Fruit fly (Drosophila melanogaster): ENCODE data around the gene C1GalTA.

Gene C1GalTA

dm6 chr2L:8949919-8950722 is 895 bp downstream of the C1GalTA start (continued):
- TF ChIP-seq ewg (GFP tag; optimal IDR thresholded peaks at IDR 0.05) (no peak), Fer3 (tag; optimal IDR thresholded peaks at IDR 0.05) (no peak), CG10321 (GFP tag; IDR thresholded peaks at IDR 0.05) (no peak), CG13296 (GFP tag; optimal IDR thresholded peaks at IDR 0.05) (no peak), Scr (GFP tag; IDR thresholded peaks at IDR 0.05; ENCODE audit: partially characterized antibody) (no peak), Antp (GFP tag; optimal IDR thresholded peaks at IDR 0.05) (no peak), exex (tag; optimal IDR thresholded peaks at IDR 0.05) (no peak), pnt (GFP tag; optimal IDR thresholded peaks at IDR 0.05) (no peak)

dm6 chr2L:8948650-8949049 is 2.4 kb downstream of the C1GalTA start:
- TF ChIP-seq CG10979 (tag; optimal IDR thresholded peaks at IDR 0.05) (no peak), grau (tag; optimal IDR thresholded peaks at IDR 0.05) (peak; percentile 51), Chrac-16 (GFP tag; optimal IDR thresholded peaks at IDR 0.05) (no peak), D19A (tag; optimal IDR thresholded peaks at IDR 0.05) (no peak), dati (GFP tag; IDR thresholded peaks at IDR 0.05) (no peak), Nf-YA (GFP tag; IDR thresholded peaks at IDR 0.05) (no peak), cas (GFP tag; IDR thresholded peaks at IDR 0.05) (no peak), chinmo (GFP tag; IDR thresholded peaks at IDR 0.05; ENCODE audit: partially characterized antibody) (no peak), usp (GFP tag; optimal IDR thresholded peaks at IDR 0.05) (no peak), Sin3A (optimal IDR thresholded peaks at IDR 0.05) (no peak), CG6813 (GFP tag; optimal IDR thresholded peaks at IDR 0.05) (no peak), CG15479 (GFP tag; optimal IDR thresholded peaks at IDR 0.05) (peak; percentile 21), row (GFP tag; IDR thresholded peaks at IDR 0.05) (0 out of 3 replicates have a peak, but pooled peaks have one; percentile 10), pb (GFP tag; optimal IDR thresholded peaks at IDR 0.05) (no peak), sens (GFP tag) (peak; percentile 57), CG6765 (GFP tag; optimal IDR thresholded peaks at IDR 0.05) (no peak), CG9932 (GFP tag; IDR thresholded peaks at IDR 0.05) (no peak), shn (GFP tag; optimal IDR thresholded peaks at IDR 0.05) (no peak), caup (GFP tag; optimal IDR thresholded peaks at IDR 0.05; ENCODE audit: severe bottlenecking) (no peak), Meics (GFP tag; optimal IDR thresholded peaks at IDR 0.05) (no peak), CG1024 (GFP tag; IDR thresholded peaks at IDR 0.05) (no peak), CG17328 (GFP tag; IDR thresholded peaks at IDR 0.05) (no peak), CG15269 (tag; optimal IDR thresholded peaks at IDR 0.05) (no peak), D19B (GFP tag; optimal IDR thresholded peaks at IDR 0.05) (peak; percentile 2), bsh (GFP tag; optimal IDR thresholded peaks at IDR 0.05) (no peak), Atf-2 (GFP tag; optimal IDR thresholded peaks at IDR 0.05) (no peak)

dm6 chr2L:8947989-8948388 is 3.0 kb downstream of the C1GalTA start:
- TF ChIP-seq NFAT (GFP tag; IDR thresholded peaks at IDR 0.05) (no peak), CG10543 (GFP tag; optimal IDR thresholded peaks at IDR 0.05) (peak; percentile 38), Dbx (GFP tag; IDR thresholded peaks at IDR 0.05) (no peak), sd (tag; optimal IDR thresholded peaks at IDR 0.05) (peak; percentile 29), CG34376 (GFP tag; optimal IDR thresholded peaks at IDR 0.05) (peak; percentile 0), CG6765 (GFP tag; optimal IDR thresholded peaks at IDR 0.05) (no peak), CG7357 (GFP tag; IDR thresholded peaks at IDR 0.05) (no peak), jing (GFP tag; optimal IDR thresholded peaks at IDR 0.05) (no peak), corto (GFP tag; optimal IDR thresholded peaks at IDR 0.05) (no peak), CG2678 (tag; optimal IDR thresholded peaks at IDR 0.05) (peak; percentile 47), Elba2 (GFP tag; optimal IDR thresholded peaks at IDR 0.05) (no peak), sug (tag; optimal IDR thresholded peaks at IDR 0.05) (peak; percentile 16), CG1603 (tag; optimal IDR thresholded peaks at IDR 0.05) (no peak), odd (GFP tag; optimal IDR thresholded peaks at IDR 0.05) (no peak), CG13894 (tag; optimal IDR thresholded peaks at IDR 0.05) (peak; percentile 58), CG10565 (GFP tag; optimal IDR thresholded peaks at IDR 0.05) (no peak), eyg (GFP tag; optimal IDR thresholded peaks at IDR 0.05) (no peak)

All from whole organism, embryonic.